Worm (Caenorhabditis elegans) whole organism, L4/young adult: ENCODE measurements around the gene rmd-1.

Experiments used
- W03F9.2 ChIP-seq: fragments of 150-350 bp; optimal IDR thresholded peaks from 2 replicates; lab custom pipeline; 2014; ENCODE audit warnings: missing biosample characterization, missing genetic modification characterization
- dao-5 ChIP-seq: sonication (generic microtip); optimal IDR thresholded peaks from 2 replicates; lab custom pipeline; 2016; ENCODE audit warnings: missing genotype, missing genetic modification characterization, moderate library complexity, missing compliant biosample characterization
- him-1 ChIP-seq: sonication (generic microtip); optimal IDR thresholded peaks from 2 replicates; lab custom pipeline; 2016; ENCODE audit warnings: missing genotype, missing genetic modification reagents, missing genetic modification characterization, missing compliant biosample characterization

The rmd-1 gene

ce11 chrIII:9758848-9759247, at the start of gene rmd-1:
TSS of gene rmd-1 (plus strand) at chrIII:9759094.
- TF ChIP-seq W03F9.2 (tag; lab: Kevin White, UChicago) (no peak), him-1 (tag; lab: Kevin White, UChicago) (no peak), dao-5 (tag; lab: Kevin White, UChicago) (no peak)

ce11 chrIII:9711163-9711562, 47.7 kb upstream of the rmd-1 start:
- TF ChIP-seq dao-5 (tag; lab: Kevin White, UChicago) (no peak), W03F9.2 (tag; lab: Kevin White, UChicago) (no peak), him-1 (tag; lab: Kevin White, UChicago) (no peak)

ce11 chrIII:9713182-9713581, 45.7 kb upstream of the rmd-1 start:
- TF ChIP-seq dao-5 (tag; lab: Kevin White, UChicago), result no peak
- TF ChIP-seq him-1 (tag; lab: Kevin White, UChicago), result no peak
- TF ChIP-seq W03F9.2 (tag; lab: Kevin White, UChicago), result no peak

- TF ChIP-seq him-1 (tag; lab: Kevin White, UChicago), result no peak
- no peak for TF ChIP-seq dao-5 (tag; lab: Kevin White, UChicago)
- TF ChIP-seq W03F9.2 (tag; lab: Kevin White, UChicago), result no peak
These were observed 45.0 kb upstream of the rmd-1 start, which contains the start of gene ncx-6 for ce11 chrIII:9713862-9714261. TSS of gene ncx-6 (minus strand) at chrIII:9713949.

- TF ChIP-seq W03F9.2 (tag; lab: Kevin White, UChicago), result no peak
- TF ChIP-seq dao-5 (tag; lab: Kevin White, UChicago), result no peak
- no peak for TF ChIP-seq him-1 (tag; lab: Kevin White, UChicago)
These were observed 44.2 kb upstream of the rmd-1 start for ce11 chrIII:9714731-9715130.

ce11 chrIII:9717243-9717642, 41.7 kb upstream of the rmd-1 start:
- peak; percentile 32 for TF ChIP-seq W03F9.2 (tag; lab: Kevin White, UChicago)
- TF ChIP-seq him-1 (tag; lab: Kevin White, UChicago), result no peak
- TF ChIP-seq dao-5 (tag; lab: Kevin White, UChicago), result peak; percentile 32

- TF ChIP-seq dao-5 (tag; lab: Kevin White, UChicago) (no peak), him-1 (tag; lab: Kevin White, UChicago) (no peak), W03F9.2 (tag; lab: Kevin White, UChicago) (no peak)
These were observed 38.7 kb upstream of the rmd-1 start, which contains the start of gene ncx-7 for ce11 chrIII:9720191-9720590. TSS of gene ncx-7 (minus strand) at chrIII:9720291.

ce11 chrIII:9721991-9722390, 36.9 kb upstream of the rmd-1 start:
- TF ChIP-seq W03F9.2 (tag; lab: Kevin White, UChicago), result no peak
- TF ChIP-seq him-1 (tag; lab: Kevin White, UChicago), result no peak
- TF ChIP-seq dao-5 (tag; lab: Kevin White, UChicago), result no peak

ce11 chrIII:9725114-9725513, 33.8 kb upstream of the rmd-1 start, which contains the start of gene clec-162:
TSS of gene clec-162 (minus strand) at chrIII:9725214.
- TF ChIP-seq him-1 (tag; lab: Kevin White, UChicago) (no peak), dao-5 (tag; lab: Kevin White, UChicago) (no peak), W03F9.2 (tag; lab: Kevin White, UChicago) (no peak)

ce11 chrIII:9727439-9727838, 31.5 kb upstream of the rmd-1 start, which contains the start of gene C07A9.12:
TSS of gene C07A9.12 (minus strand) at chrIII:9727539.
- no peak for TF ChIP-seq W03F9.2 (tag; lab: Kevin White, UChicago)
- no peak for TF ChIP-seq him-1 (tag; lab: Kevin White, UChicago)
- no peak for TF ChIP-seq dao-5 (tag; lab: Kevin White, UChicago)

- TF ChIP-seq him-1 (tag; lab: Kevin White, UChicago) (no peak), dao-5 (tag; lab: Kevin White, UChicago) (no peak), W03F9.2 (tag; lab: Kevin White, UChicago) (no peak)
These were observed 28.5 kb upstream of the rmd-1 start for ce11 chrIII:9730407-9730806.

ce11 chrIII:9731313-9731912, 27.5 kb upstream of the rmd-1 start:
- TF ChIP-seq dao-5 (tag; lab: Kevin White, UChicago), result no peak

- TF ChIP-seq him-1 (tag; lab: Kevin White, UChicago) (no peak), dao-5 (tag; lab: Kevin White, UChicago) (no peak), W03F9.2 (tag; lab: Kevin White, UChicago) (no peak)
These were observed 25.6 kb upstream of the rmd-1 start for ce11 chrIII:9733333-9733732.

ce11 chrIII:9734030-9734429, 24.9 kb upstream of the rmd-1 start:
- no peak for TF ChIP-seq him-1 (tag; lab: Kevin White, UChicago)
- no peak for TF ChIP-seq dao-5 (tag; lab: Kevin White, UChicago)
- no peak for TF ChIP-seq W03F9.2 (tag; lab: Kevin White, UChicago)
